Worm (Caenorhabditis elegans): Measurements from ENCODE around the gene gnrr-3.

gnrr-3 gene

DNA sequence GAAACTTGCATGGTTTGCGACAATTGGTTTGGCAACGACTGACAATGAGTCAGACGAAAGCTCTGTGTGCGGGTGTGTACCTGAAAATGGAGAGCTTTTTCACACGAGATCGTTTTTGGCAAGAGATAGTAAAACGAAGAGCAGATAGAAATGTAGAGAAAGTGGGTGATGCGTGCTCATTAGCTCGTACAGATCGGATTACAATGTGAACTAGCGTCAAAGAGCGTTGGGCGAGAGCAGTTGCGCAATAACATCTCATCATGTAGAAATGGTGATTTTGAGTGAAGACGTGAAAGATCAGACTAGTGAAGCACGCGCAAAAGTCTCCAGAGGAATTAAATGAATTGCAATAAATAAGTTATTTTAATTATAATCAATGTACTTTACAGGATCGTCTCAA lies 45.9 kb downstream of the gnrr-3 start, which contains the start of gene flp-2:
flp-2 (minus strand) TSS at position 101 of the 400 bp plus-strand sequence.
- TF ChIP-seq snpc-1.2 (GFP tag; IDR thresholded peaks at IDR 0.05): no peak
- no peak for TF ChIP-seq Y105C5A.15 (GFP tag; IDR thresholded peaks at IDR 0.05)
- TF ChIP-seq F10B5.3 (tag; optimal IDR thresholded peaks at IDR 0.05): no peak

Measured in whole organism, L4 larva.